Worm (Caenorhabditis elegans) whole organism, mixed stage, embryonic: ENCODE results near the gene phat-5.

ENCODE experiments used
- blmp-1 ChIP-seq: fragments of 150-350 bp; optimal IDR thresholded peaks from 2 replicates; lab custom pipeline; 2014; ENCODE audit warnings: missing biosample characterization, missing genetic modification characterization
- ces-1 ChIP-seq: fragments of 150-350 bp; optimal IDR thresholded peaks from 2 replicates; lab custom pipeline; 2014; ENCODE audit warnings: missing biosample characterization, missing genetic modification reagents, missing genetic modification characterization
- lin-13 ChIP-seq: fragments of 150-350 bp; optimal IDR thresholded peaks from 2 replicates; lab custom pipeline; 2014; ENCODE audit warnings: missing biosample characterization, missing genetic modification characterization
- lsy-2 ChIP-seq: fragments of 150-350 bp; optimal IDR thresholded peaks from 2 replicates; lab custom pipeline; 2014; ENCODE audit warnings: missing biosample characterization, missing genetic modification characterization
- mab-5 ChIP-seq: fragments of 150-350 bp; optimal IDR thresholded peaks from 2 replicates; lab custom pipeline; 2014; ENCODE audit warnings: missing biosample characterization, missing genetic modification characterization
- nhr-12 ChIP-seq: fragments of 150-350 bp; optimal IDR thresholded peaks from 2 replicates; lab custom pipeline; 2014; ENCODE audit warnings: missing biosample characterization, missing genetic modification characterization
- nhr-76 ChIP-seq: sonication (generic microtip); optimal IDR thresholded peaks from 2 replicates; lab custom pipeline; 2017; ENCODE audit warnings: missing biosample characterization, missing genetic modification characterization
- snpc-4 ChIP-seq: fragments of 150-350 bp; optimal IDR thresholded peaks from 2 replicates; lab custom pipeline; 2014; ENCODE audit warnings: missing biosample characterization, missing genetic modification characterization
- unc-39 ChIP-seq: fragments of 150-350 bp; optimal IDR thresholded peaks from 2 replicates; lab custom pipeline; 2014; ENCODE audit warnings: missing biosample characterization, missing genetic modification characterization
- zip-8 ChIP-seq: fragments of 150-350 bp; optimal IDR thresholded peaks from 2 replicates; lab custom pipeline; 2014; ENCODE audit warnings: missing biosample characterization, missing genetic modification characterization

DNA sequence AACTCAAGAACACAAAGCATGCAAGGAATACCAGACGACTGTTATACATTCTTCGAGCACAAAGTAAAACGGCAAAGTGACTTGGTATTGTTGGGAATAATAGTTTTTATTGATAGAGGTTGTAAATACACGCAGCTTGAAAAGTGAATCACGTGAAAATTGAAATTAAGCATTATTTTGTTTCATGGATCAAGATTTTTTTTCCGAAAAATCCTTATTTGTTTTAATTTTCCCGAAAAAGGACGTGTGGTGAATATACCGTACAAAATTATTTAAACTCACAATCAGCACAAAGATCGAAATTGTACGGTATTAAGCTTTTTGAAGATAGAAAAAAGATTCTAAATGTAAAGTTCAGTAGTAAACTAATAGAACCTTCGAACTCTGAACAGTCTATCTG is 12.4 kb downstream of the phat-5 start, which contains the start of gene clc-18:
- no peak for TF ChIP-seq lin-13
- no peak for TF ChIP-seq snpc-4 (tag; lab: Kevin White, UChicago)
- TF ChIP-seq unc-39 (tag; lab: Kevin White, UChicago) = no peak
- no peak for TF ChIP-seq lsy-2
- TF ChIP-seq zip-8 (tag; lab: Kevin White, UChicago) = no peak
- TF ChIP-seq nhr-12 = no peak
- TF ChIP-seq ces-1 (GFP tag; lab: Kevin White, UChicago) = no peak
- TF ChIP-seq mab-5 (tag; lab: Kevin White, UChicago) = no peak
- no peak for TF ChIP-seq nhr-76 (tag; lab: Kevin White, UChicago)
- TF ChIP-seq blmp-1 (tag; lab: Kevin White, UChicago) = no peak
